Worm (Caenorhabditis elegans) whole organism, L1 larva: ENCODE measurements around the gene lido-8.

Source experiments
- C34B4.2 ChIP-seq: sonication (generic microtip); optimal IDR thresholded peaks from 2 replicates; lab custom pipeline; 2017; ENCODE audit warnings: mild to moderate bottlenecking, missing genetic modification characterization, missing compliant biosample characterization
- alr-1 ChIP-seq: fragments of 200-800 bp; sonication (Bioruptor generic); optimal IDR thresholded peaks from 2 replicates; lab custom pipeline; 2018; ENCODE audit warnings: borderline replicate concordance, mild to moderate bottlenecking, missing genetic modification characterization, missing compliant biosample characterization
- ceh-63 ChIP-seq: fragments of 200-800 bp; sonication (Bioruptor generic); optimal IDR thresholded peaks from 2 replicates; lab custom pipeline; 2018; ENCODE audit warnings: mild to moderate bottlenecking, missing genetic modification characterization, missing compliant biosample characterization
- ceh-8 ChIP-seq: fragments of 200-800 bp; sonication (Bioruptor generic); optimal IDR thresholded peaks from 2 replicates; lab custom pipeline; 2018; ENCODE audit warnings: mild to moderate bottlenecking, missing genetic modification characterization, moderate library complexity, missing compliant biosample characterization
- ceh-82 ChIP-seq, 3 experiments: fragments of 150-350 bp in 1 of 3; sonication (generic microtip) in 2 of 3; optimal IDR thresholded peaks; 2 replicates each; lab custom pipeline; 2014 to 2017; ENCODE audit warnings: missing biosample characterization in 3 of 3, missing genetic modification characterization in 3 of 3
- ceh-88 ChIP-seq: fragments of 200-800 bp; sonication (Bioruptor generic); IDR thresholded peaks from 2 replicates; pipeline ENCODE4 v1.3.6; 2022; ENCODE audit warnings: missing genetic modification characterization, missing compliant biosample characterization
- ceh-90 ChIP-seq: sonication (generic microtip); optimal IDR thresholded peaks from 2 replicates; lab custom pipeline; 2016; ENCODE audit warnings: missing genetic modification characterization, missing compliant biosample characterization
- ces-1 ChIP-seq: fragments of 150-350 bp; optimal IDR thresholded peaks from 2 replicates; lab custom pipeline; 2014; ENCODE audit warnings: missing biosample characterization, missing genetic modification reagents, missing genetic modification characterization
- dpl-1 ChIP-seq, 3 experiments: fragments of 150-350 bp in 2 of 3; sonication (generic microtip) in 1 of 3; optimal IDR thresholded peaks; 2 replicates each; lab custom pipeline; 2014 to 2017; ENCODE audit warnings: missing biosample characterization in 3 of 3, missing genetic modification characterization in 3 of 3, missing genetic modification reagents in 3 of 3
- dsc-1 ChIP-seq: sonication (generic microtip); optimal IDR thresholded peaks from 2 replicates; lab custom pipeline; 2016; ENCODE audit warnings: mild to moderate bottlenecking, missing genetic modification characterization, missing compliant biosample characterization
- efl-3 ChIP-seq: fragments of 200-800 bp; sonication (Bioruptor generic); optimal IDR thresholded peaks from 2 replicates; lab custom pipeline; 2018; ENCODE audit warnings: mild to moderate bottlenecking, missing genetic modification characterization, missing compliant biosample characterization
- elt-3 ChIP-seq, 6 experiments: fragments of 150-350 bp in 1 of 6; sonication (generic microtip); optimal IDR thresholded peaks; 2 replicates each; lab custom pipeline; 2017 to 2018; ENCODE audit warnings: missing biosample characterization in 6 of 6, missing genetic modification characterization in 6 of 6, inconsistent platforms in 1 of 6
- ets-5 ChIP-seq: fragments of 200-800 bp; sonication (Bioruptor generic); IDR thresholded peaks from 2 replicates; pipeline ENCODE4 v1.3.6; 2022; ENCODE audit warnings: missing genetic modification characterization, missing compliant biosample characterization
- fos-1 ChIP-seq: fragments of 150-350 bp; optimal IDR thresholded peaks from 2 replicates; lab custom pipeline; 2014; ENCODE audit warnings: missing biosample characterization, missing genetic modification characterization
- hlh-4 ChIP-seq: sonication (generic microtip); optimal IDR thresholded peaks from 2 replicates; lab custom pipeline; 2016; ENCODE audit warnings: mild to moderate bottlenecking, missing genetic modification characterization, missing compliant biosample characterization
- hpl-2 ChIP-seq: fragments of 150-350 bp; optimal IDR thresholded peaks from 2 replicates; lab custom pipeline; 2014; ENCODE audit warnings: missing biosample characterization, missing genetic modification reagents, missing genetic modification characterization
- isw-1 ChIP-seq: fragments of 200-800 bp; sonication (Bioruptor generic); IDR thresholded peaks from 2 replicates; pipeline ENCODE4 v1.3.6; 2022; ENCODE audit warnings: missing genetic modification characterization, missing compliant biosample characterization
- lin-13 ChIP-seq: fragments of 150-350 bp; optimal IDR thresholded peaks from 2 replicates; lab custom pipeline; 2014; ENCODE audit warnings: missing biosample characterization, missing genetic modification reagents, missing genetic modification characterization
- lin-15B ChIP-seq: fragments of 150-350 bp; sonication (generic microtip); optimal IDR thresholded peaks from 3 replicates; lab custom pipeline; 2014; ENCODE audit warnings: missing biosample characterization, missing genetic modification characterization
- lin-35 ChIP-seq, 2 experiments: fragments of 150-350 bp; optimal IDR thresholded peaks; 2 replicates each; lab custom pipeline; 2014; ENCODE audit warnings: missing biosample characterization in 2 of 2, missing genetic modification characterization in 2 of 2, missing genetic modification reagents in 2 of 2
- lir-3 ChIP-seq: sonication (generic microtip); optimal IDR thresholded peaks from 2 replicates; lab custom pipeline; 2016; ENCODE audit warnings: mild to moderate bottlenecking, missing genetic modification characterization, moderate library complexity, missing compliant biosample characterization; ENCODE audit not compliant: poor library complexity
- mab-9 ChIP-seq: fragments of 200-800 bp; sonication (Bioruptor generic); IDR thresholded peaks from 2 replicates; pipeline ENCODE4 v1.3.6; 2022; ENCODE audit warnings: missing genetic modification reagents, missing genetic modification characterization, missing compliant biosample characterization
- mdl-1 ChIP-seq, 2 experiments: fragments of 150-350 bp; optimal IDR thresholded peaks; 2 replicates each; lab custom pipeline; 2014 to 2017; ENCODE audit warnings: missing biosample characterization in 2 of 2, missing genetic modification characterization in 2 of 2, inconsistent platforms in 1 of 2
- mep-1 ChIP-seq: fragments of 150-350 bp; optimal IDR thresholded peaks from 2 replicates; lab custom pipeline; 2014; ENCODE audit warnings: missing biosample characterization, missing genetic modification characterization
- nhr-11 ChIP-seq: fragments of 150-350 bp; optimal IDR thresholded peaks from 2 replicates; lab custom pipeline; 2014; ENCODE audit warnings: missing biosample characterization, missing genetic modification characterization
- nhr-237 ChIP-seq: fragments of 150-350 bp; optimal IDR thresholded peaks from 2 replicates; lab custom pipeline; 2014; ENCODE audit warnings: missing biosample characterization, missing genetic modification characterization
- nhr-71 ChIP-seq: sonication (generic microtip); optimal IDR thresholded peaks from 2 replicates; lab custom pipeline; 2016; ENCODE audit warnings: mild to moderate bottlenecking, missing genetic modification characterization, moderate library complexity, missing compliant biosample characterization
- nhr-77 ChIP-seq: fragments of 150-350 bp; optimal IDR thresholded peaks from 2 replicates; lab custom pipeline; 2014; ENCODE audit warnings: missing biosample characterization, missing genetic modification characterization
- nhr-90 ChIP-seq: sonication (generic microtip); optimal IDR thresholded peaks from 2 replicates; lab custom pipeline; 2016; ENCODE audit warnings: mild to moderate bottlenecking, missing genetic modification characterization, missing compliant biosample characterization; ENCODE audit not compliant: poor library complexity
- pag-3 ChIP-seq: sonication (generic microtip); optimal IDR thresholded peaks from 2 replicates; lab custom pipeline; 2017; ENCODE audit warnings: missing genetic modification characterization, mild to moderate bottlenecking, missing compliant biosample characterization, antibody characterized with exemption, borderline replicate concordance; ENCODE audit not compliant: insufficient read depth
- rnt-1 ChIP-seq: sonication (generic microtip); optimal IDR thresholded peaks from 2 replicates; lab custom pipeline; 2016; ENCODE audit warnings: mild to moderate bottlenecking, missing genetic modification characterization, moderate library complexity, missing compliant biosample characterization
- tlp-1 ChIP-seq: fragments of 150-350 bp; optimal IDR thresholded peaks from 2 replicates; lab custom pipeline; 2014; ENCODE audit warnings: missing biosample characterization, missing genetic modification characterization
- unc-30 ChIP-seq: sonication (generic microtip); optimal IDR thresholded peaks from 2 replicates; lab custom pipeline; 2017; ENCODE audit warnings: missing biosample characterization, missing genetic modification characterization
- unc-98 ChIP-seq: fragments of 200-800 bp; sonication (Bioruptor generic); IDR thresholded peaks from 2 replicates; pipeline ENCODE4 v1.3.6; 2022; ENCODE audit warnings: missing genetic modification characterization, missing compliant biosample characterization
- zag-1 ChIP-seq: fragments of 150-350 bp; optimal IDR thresholded peaks from 2 replicates; lab custom pipeline; 2014; ENCODE audit warnings: missing biosample characterization, missing genetic modification characterization
- zip-4 ChIP-seq: fragments of 200-800 bp; sonication (Bioruptor generic); optimal IDR thresholded peaks from 2 replicates; lab custom pipeline; 2018; ENCODE audit warnings: mild to moderate bottlenecking, missing genetic modification characterization, moderate library complexity, missing compliant biosample characterization

Gene lido-8

ce11 chrII:2996721-2997120, at the start of gene lido-8:
Gene lido-8 (plus strand): TSS chrII:2997021.
- no peak for TF ChIP-seq unc-30
- no peak for TF ChIP-seq ceh-88 (GFP tag; lab: Robert Waterston, UW)
- no peak for TF ChIP-seq tlp-1 (tag; lab: Kevin White, UChicago)
- no peak for TF ChIP-seq lin-35 (GFP tag; optimal IDR thresholded peaks at IDR 0.05; lab: Kevin White, UChicago)
- no peak for TF ChIP-seq lin-15B (tag; lab: Kevin White, UChicago)
- no peak for TF ChIP-seq isw-1 (GFP tag; lab: Robert Waterston, UW)
- TF ChIP-seq dsc-1: no peak
- TF ChIP-seq ets-5 (GFP tag; lab: Robert Waterston, UW): no peak
- TF ChIP-seq ceh-90 (tag; lab: Kevin White, UChicago): no peak
- TF ChIP-seq ceh-8 (GFP tag; lab: Kevin White, UChicago): no peak
- no peak for TF ChIP-seq hlh-4 (tag; lab: Kevin White, UChicago)
- TF ChIP-seq zip-4 (GFP tag; lab: Kevin White, UChicago): no peak

- TF ChIP-seq nhr-71 (tag; lab: Kevin White, UChicago) (no peak), efl-3 (GFP tag; lab: Kevin White, UChicago) (no peak), mep-1 (tag; lab: Kevin White, UChicago) (no peak), lin-13 (no peak), mdl-1 (tag; optimal IDR thresholded peaks at IDR 0.05; lab: Kevin White, UChicago) (no peak), alr-1 (tag; lab: Kevin White, UChicago) (no peak), zag-1 (tag; lab: Kevin White, UChicago) (no peak), ces-1 (GFP tag; lab: Kevin White, UChicago) (no peak), nhr-90 (tag; lab: Kevin White, UChicago) (no peak), unc-98 (no peak), pag-3 (tag; lab: Kevin White, UChicago) (no peak), elt-3 (tag; optimal IDR thresholded peaks at IDR 0.05; lab: Kevin White, UChicago) (no peak), hpl-2 (GFP tag; lab: Kevin White, UChicago) (no peak), lin-35 (GFP tag; optimal IDR thresholded peaks at IDR 0.05; lab: Kevin White, UChicago) (no peak)
Measured at ce11 chrII:2948614-2949013, 48.2 kb upstream of the lido-8 start.

ce11 chrII:2952629-2953028, 44.2 kb upstream of the lido-8 start, which contains the start of gene irld-51:
Gene irld-51 (minus strand): TSS chrII:2952729.
- TF ChIP-seq C34B4.2 (tag; lab: Kevin White, UChicago) (no peak), ceh-90 (tag; lab: Kevin White, UChicago) (no peak), mdl-1 (tag; optimal IDR thresholded peaks at IDR 0.05; lab: Kevin White, UChicago) (no peak), mep-1 (tag; lab: Kevin White, UChicago) (no peak), fos-1 (no peak)

- TF ChIP-seq ceh-82 (tag; optimal IDR thresholded peaks at IDR 0.05; lab: Kevin White, UChicago): no peak
- TF ChIP-seq rnt-1 (tag; lab: Kevin White, UChicago): no peak
- TF ChIP-seq mab-9: no peak
- TF ChIP-seq ceh-63 (GFP tag; lab: Kevin White, UChicago): no peak
- no peak for TF ChIP-seq nhr-237
- TF ChIP-seq ceh-88 (GFP tag; lab: Robert Waterston, UW): no peak
- TF ChIP-seq, all 84 proteins: peak for 0
Measured at ce11 chrII:2955656-2956115, 41.1 kb upstream of the lido-8 start, which contains the start of gene irld-48. Gene irld-48 (plus strand): TSS chrII:2956065.

ce11 chrII:2958308-2958707, 38.5 kb upstream of the lido-8 start, which contains the start of gene srw-60:
Gene srw-60 (plus strand): TSS chrII:2958608.
- no peak for TF ChIP-seq lir-3 (tag; lab: Kevin White, UChicago)
- TF ChIP-seq dpl-1 (GFP tag; optimal IDR thresholded peaks at IDR 0.05; lab: Kevin White, UChicago): no peak
- no peak for TF ChIP-seq nhr-11 (tag; lab: Kevin White, UChicago)
- no peak for TF ChIP-seq nhr-77 (tag; lab: Kevin White, UChicago)
